Worm (Caenorhabditis elegans): Measurements from ENCODE around the gene F47D12.6.

Gene F47D12.6

DNA sequence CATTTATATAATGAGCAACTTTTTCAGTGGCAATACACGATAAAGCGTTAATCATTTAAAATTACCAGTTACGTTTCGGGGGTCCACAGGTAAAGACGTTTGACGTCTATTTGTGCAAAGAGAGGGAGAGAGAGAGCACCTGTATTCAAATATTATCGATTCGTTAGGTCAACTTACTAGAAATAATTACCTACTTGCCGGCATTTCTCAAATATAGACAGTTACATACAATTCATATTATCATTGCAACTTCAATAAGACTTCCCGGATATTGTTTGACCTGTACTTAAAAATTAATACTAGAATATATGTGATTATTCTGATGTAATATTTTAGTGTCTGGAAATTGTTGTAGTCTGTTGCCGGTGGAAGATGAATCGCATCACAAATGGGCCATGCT is 1.2 kb downstream of the F47D12.6 start, which contains the start of gene gadr-3:
Gene gadr-3 (minus strand): TSS at position 101 of the 400 bp plus-strand sequence.
- TF ChIP-seq ceh-16 (tag; optimal IDR thresholded peaks at IDR 0.05), result no peak
- TF ChIP-seq nhr-77 (tag; optimal IDR thresholded peaks at IDR 0.05), result no peak
- TF ChIP-seq ceh-82 (tag; optimal IDR thresholded peaks at IDR 0.05), result no peak
- TF ChIP-seq snpc-4 (tag; optimal IDR thresholded peaks at IDR 0.05), result no peak
- TF ChIP-seq aly-2 (tag; optimal IDR thresholded peaks at IDR 0.05), result no peak
- no peak for TF ChIP-seq ceh-28 (tag; optimal IDR thresholded peaks at IDR 0.05)
- TF ChIP-seq ama-1 (optimal IDR thresholded peaks at IDR 0.05), result no peak
- no peak for TF ChIP-seq hmg-11 (tag; optimal IDR thresholded peaks at IDR 0.05)
- no peak for TF ChIP-seq tbx-2 (tag; optimal IDR thresholded peaks at IDR 0.05)
- no peak for TF ChIP-seq lsy-12 (tag; optimal IDR thresholded peaks at IDR 0.05)
- no peak for TF ChIP-seq egl-27 (tag; optimal IDR thresholded peaks at IDR 0.05)
- no peak for TF ChIP-seq elt-2 (tag; optimal IDR thresholded peaks at IDR 0.05)
- no peak for TF ChIP-seq mdl-1 (tag; optimal IDR thresholded peaks at IDR 0.05)
- TF ChIP-seq fos-1 (tag; optimal IDR thresholded peaks at IDR 0.05), result no peak

- TF ChIP-seq nhr-67 (tag; optimal IDR thresholded peaks at IDR 0.05) (no peak), daf-12 (tag; optimal IDR thresholded peaks at IDR 0.05) (no peak), skn-1 (tag; optimal IDR thresholded peaks at IDR 0.05) (no peak), R02D3.7 (tag; optimal IDR thresholded peaks at IDR 0.05) (no peak), ZK546.5 (tag; optimal IDR thresholded peaks at IDR 0.05) (no peak), fos-1 (tag; optimal IDR thresholded peaks at IDR 0.05) (no peak), nhr-77 (tag; optimal IDR thresholded peaks at IDR 0.05) (no peak), fkh-10 (GFP tag; optimal IDR thresholded peaks at IDR 0.05) (no peak), ceh-82 (tag; optimal IDR thresholded peaks at IDR 0.05) (no peak), egl-27 (tag; optimal IDR thresholded peaks at IDR 0.05) (no peak), sea-2 (GFP tag; optimal IDR thresholded peaks at IDR 0.05) (no peak), ceh-16 (tag; optimal IDR thresholded peaks at IDR 0.05) (no peak), elt-1 (tag; optimal IDR thresholded peaks at IDR 0.05) (no peak), hmg-11 (tag; optimal IDR thresholded peaks at IDR 0.05) (no peak)
Observed at ce11 chrIII:6283024-6283423, 4.1 kb downstream of the F47D12.6 start.

DNA sequence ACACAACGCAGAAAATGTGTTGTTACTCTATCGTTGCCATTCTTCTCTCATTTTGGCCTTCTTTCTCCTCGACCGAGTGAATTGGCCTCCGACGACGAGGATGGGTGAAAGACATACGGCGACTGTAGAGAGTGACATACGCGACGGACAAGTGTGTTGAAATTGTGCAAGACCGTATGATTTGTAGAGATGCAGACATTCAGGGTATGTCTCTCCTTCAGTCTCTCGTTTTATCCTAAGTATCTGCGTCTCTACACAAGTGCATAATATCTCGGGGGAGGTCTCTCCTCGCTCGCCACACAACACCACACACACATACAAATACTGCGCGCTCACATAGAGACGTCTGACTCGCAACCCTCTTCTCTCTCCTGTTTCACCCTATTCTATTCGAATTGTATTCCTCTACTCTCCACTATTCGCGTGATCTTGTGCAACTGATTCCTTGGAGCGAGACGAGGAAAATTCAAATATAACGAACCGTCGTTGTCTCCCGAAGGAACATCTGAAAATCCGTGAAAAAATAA is 7.0 kb downstream of the F47D12.6 start, which contains the start of gene hmg-1.2:
Gene hmg-1.2 (plus strand): TSS at position 311 of the 527 bp plus-strand sequence.
- TF ChIP-seq hmg-11 (tag; optimal IDR thresholded peaks at IDR 0.05) (peak; percentile 98), ceh-28 (tag; optimal IDR thresholded peaks at IDR 0.05) (peak; percentile 76), nhr-77 (tag; optimal IDR thresholded peaks at IDR 0.05) (peak; percentile 2), pqm-1 (tag; optimal IDR thresholded peaks at IDR 0.05) (peak; percentile 52), egl-27 (tag; optimal IDR thresholded peaks at IDR 0.05) (peak; percentile 33), R02D3.7 (tag; optimal IDR thresholded peaks at IDR 0.05) (peak; percentile 67), nhr-25 (tag; optimal IDR thresholded peaks at IDR 0.05) (peak; percentile 87), nhr-11 (tag; optimal IDR thresholded peaks at IDR 0.05) (peak; percentile 24), nhr-23 (tag; optimal IDR thresholded peaks at IDR 0.05) (peak; percentile 88), snpc-4 (tag; optimal IDR thresholded peaks at IDR 0.05) (peak; percentile 65), fos-1 (tag; optimal IDR thresholded peaks at IDR 0.05) (no peak), zag-1 (tag; optimal IDR thresholded peaks at IDR 0.05) (peak; percentile 47), unc-39 (tag; optimal IDR thresholded peaks at IDR 0.05) (no peak), fkh-10 (GFP tag; optimal IDR thresholded peaks at IDR 0.05) (no peak), jun-1 (tag; optimal IDR thresholded peaks at IDR 0.05) (peak; percentile 88), nhr-43 (tag; optimal IDR thresholded peaks at IDR 0.05; ENCODE audit: poor library complexity, severe bottlenecking) (peak; percentile 48), unc-62 (GFP tag; optimal IDR thresholded peaks at IDR 0.05) (peak; percentile 85), ztf-11 (tag; optimal IDR thresholded peaks at IDR 0.05) (no peak), mdl-1 (tag; optimal IDR thresholded peaks at IDR 0.05) (no peak), nfya-1 (tag; optimal IDR thresholded peaks at IDR 0.05; ENCODE audit: insufficient read depth) (peak; percentile 89), elt-3 (tag; optimal IDR thresholded peaks at IDR 0.05) (peak in 1 of 3 experiments; percentile 44), pha-4 (tag; optimal IDR thresholded peaks at IDR 0.05) (peak; percentile 44), egl-5 (tag; optimal IDR thresholded peaks at IDR 0.05) (peak; percentile 71), elt-1 (tag; optimal IDR thresholded peaks at IDR 0.05) (peak; percentile 49), tbx-2 (tag; optimal IDR thresholded peaks at IDR 0.05) (peak; percentile 34), lin-15B (tag; optimal IDR thresholded peaks at IDR 0.05) (peak; percentile 48), mml-1 (tag; optimal IDR thresholded peaks at IDR 0.05) (no peak), lsy-12 (tag; optimal IDR thresholded peaks at IDR 0.05) (peak; percentile 88), eor-1 (tag; optimal IDR thresholded peaks at IDR 0.05) (no peak), lin-39 (tag; optimal IDR thresholded peaks at IDR 0.05) (peak; percentile 70), elt-2 (tag; optimal IDR thresholded peaks at IDR 0.05) (peak; percentile 66)
